Fruit fly (Drosophila melanogaster) whole organism, embryonic: Measurements from ENCODE around the gene AstA-R1.
A peak's percentile ranks its signal among the peaks of the same experiment; 100 is the strongest.

ENCODE experiments used
- Atf6 ChIP-seq: fragments of 200-800 bp; sonication (Bioruptor generic); IDR thresholded peaks from 2 replicates; pipeline ENCODE4 v1.3.6; 2022; ENCODE audit warnings: missing biosample characterization, missing genetic modification characterization
- CG10209 ChIP-seq: fragments of 200-800 bp; sonication (Bioruptor generic); optimal IDR thresholded peaks from 3 replicates; lab custom pipeline; 2017; ENCODE audit warnings: missing biosample characterization, mild to moderate bottlenecking, missing genetic modification characterization, missing genetic modification reagents
- CG10321 ChIP-seq: fragments of 200-800 bp; sonication (Bioruptor generic); IDR thresholded peaks from 2 replicates; pipeline ENCODE4 v1.3.6; 2022; ENCODE audit warnings: missing biosample characterization, missing genetic modification characterization
- CG13424 ChIP-seq: fragments of 200-800 bp; sonication (Bioruptor generic); optimal IDR thresholded peaks from 2 replicates; lab custom pipeline; 2019; ENCODE audit warnings: missing biosample characterization, mild to moderate bottlenecking, missing genetic modification characterization, moderate library complexity
- CG15269 ChIP-seq: fragments of 200-800 bp; sonication (Bioruptor generic); optimal IDR thresholded peaks from 2 replicates; lab custom pipeline; 2018; ENCODE audit warnings: missing biosample characterization, mild to moderate bottlenecking, missing genetic modification characterization, moderate library complexity
- CG30020 ChIP-seq: fragments of 200-800 bp; optimal IDR thresholded peaks from 2 replicates; lab custom pipeline; 2019; ENCODE audit warnings: missing biosample characterization, mild to moderate bottlenecking, missing genetic modification characterization, moderate library complexity
- CG30431 ChIP-seq: fragments of 200-800 bp; sonication (Bioruptor generic); optimal IDR thresholded peaks from 2 replicates; lab custom pipeline; 2017; ENCODE audit warnings: missing biosample characterization, missing genetic modification characterization
- CG31224 ChIP-seq: fragments of 200-800 bp; sonication (Bioruptor generic); IDR thresholded peaks from 2 replicates; pipeline ENCODE4 v1.3.6; 2022; ENCODE audit warnings: missing biosample characterization, missing genetic modification characterization
- CG31365 ChIP-seq: fragments of 200-800 bp; sonication (Bioruptor generic); optimal IDR thresholded peaks from 2 replicates; lab custom pipeline; 2018; ENCODE audit warnings: missing biosample characterization, mild to moderate bottlenecking, missing genetic modification characterization
- CG3407 ChIP-seq: fragments of 200-800 bp; sonication (Bioruptor generic); optimal IDR thresholded peaks from 2 replicates; lab custom pipeline; 2018; ENCODE audit warnings: missing biosample characterization, mild to moderate bottlenecking, missing genetic modification characterization
- CG3726 ChIP-seq: fragments of 200-800 bp; sonication (Bioruptor generic); IDR thresholded peaks from 3 replicates; pipeline ENCODE4, ENCODE4 v1.3.6; 2022; ENCODE audit warnings: missing biosample characterization, missing genetic modification characterization
- CG4820 ChIP-seq: fragments of 200-800 bp; sonication (Bioruptor generic); optimal IDR thresholded peaks from 3 replicates; lab custom pipeline; 2016; ENCODE audit warnings: missing biosample characterization, missing genetic modification characterization
- CG6254 ChIP-seq: fragments of 200-800 bp; sonication (Bioruptor generic); optimal IDR thresholded peaks from 3 replicates; lab custom pipeline; 2017; ENCODE audit warnings: mild to moderate bottlenecking, missing biosample characterization, missing genetic modification reagents, missing genetic modification characterization
- CG6765 ChIP-seq: fragments of 200-800 bp; sonication (Bioruptor generic); optimal IDR thresholded peaks from 3 replicates; lab custom pipeline; 2017; ENCODE audit warnings: missing biosample characterization, mild to moderate bottlenecking, missing genetic modification characterization
- CG7963 ChIP-seq: fragments of 200-800 bp; sonication (Bioruptor generic); IDR thresholded peaks from 3 replicates; pipeline ENCODE4 v1.3.6; 2022; ENCODE audit warnings: missing biosample characterization, missing genetic modification characterization; ENCODE audit not compliant: partially characterized antibody
- CG8388 ChIP-seq: fragments of 200-800 bp; sonication (Bioruptor generic); optimal IDR thresholded peaks from 2 replicates; lab custom pipeline; 2019; ENCODE audit warnings: missing biosample characterization, mild to moderate bottlenecking, missing genetic modification characterization, moderate library complexity
- Chrac-16 ChIP-seq: fragments of 200-800 bp; sonication (Bioruptor generic); optimal IDR thresholded peaks from 3 replicates; lab custom pipeline; 2016; ENCODE audit warnings: missing biosample characterization, missing genetic modification characterization
- D ChIP-seq, 2 experiments: fragments of 200-800 bp in 1 of 2; fragments of >200 bp in 1 of 2; sonication (Bioruptor generic) in 1 of 2; optimal IDR thresholded peaks; 2 replicates in 1 of 2; 3 replicates in 1 of 2; lab custom pipeline; 2017; ENCODE audit warnings: mild to moderate bottlenecking in 1 of 2, missing biosample characterization in 1 of 2, missing genetic modification characterization in 1 of 2, missing genetic modification reagents in 1 of 2
- Dip3 ChIP-seq: fragments of 200-800 bp; sonication (Bioruptor generic); optimal IDR thresholded peaks from 3 replicates; lab custom pipeline; 2016; ENCODE audit warnings: missing biosample characterization, missing genetic modification characterization
- Drgx ChIP-seq: fragments of 200-800 bp; sonication (Bioruptor generic); IDR thresholded peaks from 2 replicates; pipeline ENCODE4 v1.3.6; 2022; ENCODE audit warnings: missing biosample characterization, missing genetic modification characterization
- E2f2 ChIP-seq: fragments of 200-800 bp; sonication (Bioruptor generic); IDR thresholded peaks from 2 replicates; pipeline ENCODE4 v1.3.6; 2022; ENCODE audit warnings: missing biosample characterization, missing genetic modification characterization
- ERR ChIP-seq: fragments of 200-800 bp; sonication (Bioruptor generic); optimal IDR thresholded peaks from 2 replicates; lab custom pipeline; 2016; ENCODE audit warnings: missing biosample characterization, missing genetic modification characterization
- Hmr ChIP-seq: fragments of 200-800 bp; sonication (Bioruptor generic); optimal IDR thresholded peaks from 3 replicates; lab custom pipeline; 2017; ENCODE audit warnings: mild to moderate bottlenecking, missing biosample characterization, missing genetic modification reagents, missing genetic modification characterization
- Med ChIP-seq: fragments of 200-800 bp; sonication (Bioruptor generic); peaks from one replicate; lab custom pipeline; 2016; ENCODE audit warnings: missing biosample characterization, missing genetic modification characterization, mild to moderate bottlenecking, inconsistent platforms, moderate library complexity
- NK7.1 ChIP-seq: fragments of 200-800 bp; sonication (Bioruptor generic); optimal IDR thresholded peaks from 3 replicates; lab custom pipeline; 2016; ENCODE audit warnings: missing biosample characterization, missing genetic modification characterization
- Ptx1 ChIP-seq: fragments of 200-800 bp; sonication (Bioruptor generic); IDR thresholded peaks from 2 replicates; pipeline ENCODE4 v1.3.6; 2022; ENCODE audit warnings: missing biosample characterization, missing genetic modification characterization
- Ravus ChIP-seq: fragments of 200-800 bp; sonication (Bioruptor generic); IDR thresholded peaks from 2 replicates; pipeline ENCODE4 v1.3.6; 2022; ENCODE audit warnings: missing biosample characterization, missing genetic modification characterization
- Six4 ChIP-seq: fragments of 200-800 bp; sonication (Bioruptor generic); optimal IDR thresholded peaks from 2 replicates; lab custom pipeline; 2016; ENCODE audit warnings: missing biosample characterization, missing genetic modification characterization
- chinmo ChIP-seq: fragments of 200-800 bp; sonication (Bioruptor generic); IDR thresholded peaks from 4 replicates; pipeline ENCODE4 v1.3.6; 2022; ENCODE audit warnings: missing biosample characterization, missing genetic modification characterization; ENCODE audit not compliant: partially characterized antibody
- cwo ChIP-seq: fragments of 200-800 bp; sonication (Bioruptor generic); optimal IDR thresholded peaks from 3 replicates; lab custom pipeline; 2017; ENCODE audit warnings: missing biosample characterization, missing genetic modification characterization, mild to moderate bottlenecking, moderate library complexity, missing genetic modification reagents
- dmrt11E ChIP-seq: fragments of 200-800 bp; sonication (Bioruptor generic); optimal IDR thresholded peaks from 3 replicates; lab custom pipeline; 2018; ENCODE audit warnings: missing biosample characterization, mild to moderate bottlenecking, missing genetic modification characterization, moderate library complexity
- esg ChIP-seq: fragments of 200-800 bp; sonication (Bioruptor generic); conservative IDR thresholded peaks from 2 replicates; pipeline ENCODE4 v1.3.6; 2022; ENCODE audit warnings: missing biosample characterization, missing genetic modification characterization
- ewg ChIP-seq: fragments of 200-800 bp; sonication (Bioruptor generic); optimal IDR thresholded peaks from 3 replicates; lab custom pipeline; 2017; ENCODE audit warnings: mild to moderate bottlenecking, missing biosample characterization, missing genetic modification reagents, missing genetic modification characterization
- fd96Cb ChIP-seq: fragments of 200-800 bp; sonication (Bioruptor generic); optimal IDR thresholded peaks from 2 replicates; lab custom pipeline; 2018; ENCODE audit warnings: missing biosample characterization, mild to moderate bottlenecking, missing genetic modification characterization, moderate library complexity
- gcm ChIP-seq: fragments of 200-800 bp; sonication (Bioruptor generic); optimal IDR thresholded peaks from 2 replicates; lab custom pipeline; 2019; ENCODE audit warnings: missing biosample characterization, mild to moderate bottlenecking, missing genetic modification characterization, moderate library complexity
- grn ChIP-seq: fragments of 200-800 bp; sonication (Bioruptor generic); optimal IDR thresholded peaks from 3 replicates; lab custom pipeline; 2017; ENCODE audit warnings: missing biosample characterization, missing genetic modification characterization
- ind ChIP-seq: fragments of 200-800 bp; sonication (Bioruptor generic); optimal IDR thresholded peaks from 3 replicates; lab custom pipeline; 2016; ENCODE audit warnings: missing biosample characterization, missing genetic modification characterization
- jing ChIP-seq: fragments of 200-800 bp; sonication (Bioruptor generic); optimal IDR thresholded peaks from 2 replicates; lab custom pipeline; 2018; ENCODE audit warnings: missing biosample characterization, mild to moderate bottlenecking, missing genetic modification characterization
- jumu ChIP-seq: fragments of 200-800 bp; sonication (Bioruptor generic); optimal IDR thresholded peaks from 3 replicates; lab custom pipeline; 2016; ENCODE audit warnings: missing biosample characterization, missing genetic modification characterization
- ken ChIP-seq: fragments of 200-800 bp; sonication (Bioruptor generic); IDR thresholded peaks from 3 replicates; pipeline ENCODE4 v1.3.6; 2022; ENCODE audit warnings: missing biosample characterization, missing genetic modification characterization
- nerfin-2 ChIP-seq: fragments of 200-800 bp; sonication (Bioruptor generic); IDR thresholded peaks from 2 replicates; pipeline ENCODE4 v1.3.6; 2022; ENCODE audit warnings: missing biosample characterization, missing genetic modification characterization; ENCODE audit not compliant: partially characterized antibody
- nom ChIP-seq: fragments of 200-800 bp; sonication (Bioruptor generic); optimal IDR thresholded peaks from 2 replicates; lab custom pipeline; 2017; ENCODE audit warnings: missing biosample characterization, missing genetic modification characterization, mild to moderate bottlenecking, moderate library complexity, missing genetic modification reagents
- otp ChIP-seq: fragments of 200-800 bp; sonication (Bioruptor generic); IDR thresholded peaks from 3 replicates; pipeline ENCODE4, ENCODE4 v1.3.6; 2022; ENCODE audit warnings: missing biosample characterization, missing genetic modification characterization
- p53 ChIP-seq: fragments of 200-800 bp; sonication (Bioruptor generic); optimal IDR thresholded peaks from 2 replicates; lab custom pipeline; 2016; ENCODE audit warnings: missing biosample characterization, missing genetic modification characterization
- pnt ChIP-seq: fragments of 200-800 bp; sonication (Bioruptor generic); optimal IDR thresholded peaks from 3 replicates; lab custom pipeline; 2016; ENCODE audit warnings: missing biosample characterization, missing genetic modification characterization
- pros ChIP-seq: fragments of 200-800 bp; sonication (Bioruptor generic); optimal IDR thresholded peaks from 3 replicates; lab custom pipeline; 2019; ENCODE audit warnings: missing biosample characterization, mild to moderate bottlenecking, missing genetic modification characterization, moderate library complexity
- scrt ChIP-seq: fragments of 200-800 bp; sonication (Bioruptor generic); optimal IDR thresholded peaks from 2 replicates; lab custom pipeline; 2018; ENCODE audit warnings: missing biosample characterization, mild to moderate bottlenecking, missing genetic modification characterization, moderate library complexity
- sisA ChIP-seq: fragments of 200-800 bp; sonication (Bioruptor generic); IDR thresholded peaks from 2 replicates; pipeline ENCODE4 v1.3.6; 2022; ENCODE audit warnings: missing biosample characterization, missing genetic modification characterization
- ssp ChIP-seq: fragments of 200-800 bp; sonication (Bioruptor generic); IDR thresholded peaks from 2 replicates; pipeline ENCODE4 v1.3.6; 2022; ENCODE audit warnings: missing biosample characterization, missing genetic modification characterization
- trh ChIP-seq: fragments of 200-800 bp; sonication (Bioruptor generic); optimal IDR thresholded peaks from 2 replicates; lab custom pipeline; 2016; ENCODE audit warnings: missing biosample characterization, missing genetic modification characterization
- vvl ChIP-seq: fragments of 200-800 bp; sonication (Bioruptor generic); IDR thresholded peaks from 2 replicates; pipeline ENCODE4 v1.3.6; 2022; ENCODE audit warnings: missing biosample characterization, missing genetic modification characterization

The AstA-R1 gene

DNA sequence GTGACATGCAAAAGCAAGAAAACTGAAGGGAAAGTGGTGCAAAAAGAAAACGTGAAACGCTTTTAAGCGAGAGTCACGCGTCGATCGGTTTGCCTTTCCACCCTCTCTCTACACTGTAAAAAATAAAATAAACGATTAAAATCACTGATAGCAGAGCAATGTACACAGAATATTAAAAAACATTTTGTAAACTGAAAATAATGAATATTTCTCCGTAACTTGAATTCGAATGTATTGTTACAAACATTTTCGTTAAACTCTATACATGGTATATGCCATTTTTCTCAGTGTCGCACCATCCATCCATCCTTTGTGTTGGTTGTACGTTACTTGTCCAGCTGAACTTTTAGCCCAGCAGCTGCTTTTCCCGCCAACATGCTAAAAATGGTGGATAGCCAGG is 19.9 kb downstream of the AstA-R1 start (continued):
- TF ChIP-seq CG4820 (GFP tag; lab: Kevin White, UChicago) (no peak), pros (no peak), CG7963 (GFP tag; lab: Robert Waterston, UW) (no peak), chinmo (GFP tag; lab: Robert Waterston, UW) (no peak), nom (GFP tag; lab: Kevin White, UChicago) (no peak), ewg (GFP tag; lab: Kevin White, UChicago) (no peak), Ravus (GFP tag; lab: Robert Waterston, UW) (no peak), CG10321 (GFP tag; lab: Robert Waterston, UW) (no peak), cwo (GFP tag; lab: Kevin White, UChicago) (peak; percentile 4), CG15269 (tag; lab: Kevin White, UChicago) (no peak), CG30020 (no peak), CG13424 (tag; lab: Kevin White, UChicago) (peak; percentile 15), Med (GFP tag; lab: Kevin White, UChicago) (peak; percentile 9), gcm (no peak), Hmr (GFP tag; lab: Kevin White, UChicago) (no peak), CG10209 (GFP tag; lab: Kevin White, UChicago) (no peak), trh (GFP tag; lab: Kevin White, UChicago) (no peak), p53 (GFP tag; lab: Kevin White, UChicago) (no peak), Ptx1 (no peak), CG30431 (no peak), Drgx (GFP tag; lab: Robert Waterston, UW) (peak; percentile 8; the same call in 1 of the 2 replicates), CG3726 (no peak), sisA (GFP tag; lab: Robert Waterston, UW) (no peak), ERR (GFP tag; lab: Kevin White, UChicago) (no peak), jumu (GFP tag; lab: Kevin White, UChicago) (no peak), dmrt11E (tag; lab: Kevin White, UChicago) (no peak), Chrac-16 (GFP tag; lab: Kevin White, UChicago) (no peak), CG6254 (GFP tag; lab: Kevin White, UChicago) (no peak), Six4 (no peak), E2f2 (no peak), fd96Cb (peak; percentile 0), CG31365 (tag; lab: Kevin White, UChicago) (no peak), grn (GFP tag; lab: Kevin White, UChicago) (no peak), CG8388 (GFP tag; lab: Kevin White, UChicago) (no peak), Atf6 (GFP tag; lab: Robert Waterston, UW) (no peak), NK7.1 (GFP tag; lab: Kevin White, UChicago) (no peak), scrt (peak; percentile 19), ind (GFP tag; lab: Kevin White, UChicago) (no peak), D (optimal IDR thresholded peaks at IDR 0.05; lab: Kevin White, UChicago) (no peak), D (GFP tag; optimal IDR thresholded peaks at IDR 0.05; lab: Kevin White, UChicago) (no peak), CG3407 (GFP tag; lab: Kevin White, UChicago) (no peak), jing (GFP tag; lab: Kevin White, UChicago) (no peak), nerfin-2 (no peak), Dip3 (GFP tag; lab: Kevin White, UChicago) (no peak), otp (GFP tag; lab: Robert Waterston, UW) (no peak), CG6765 (no peak), CG31224 (GFP tag; lab: Robert Waterston, UW) (no peak), esg (GFP tag; lab: Robert Waterston, UW) (no peak), vvl (GFP tag; lab: Robert Waterston, UW) (no peak), ken (GFP tag; lab: Robert Waterston, UW) (no peak), pnt (GFP tag; lab: Kevin White, UChicago) (no peak), ssp (GFP tag; lab: Robert Waterston, UW) (no peak)
